Worm (Caenorhabditis elegans): Measurements from ENCODE around the gene clec-80.
A peak's percentile ranks its signal among the peaks of the same experiment; 100 is the strongest.

clec-80 gene

DNA sequence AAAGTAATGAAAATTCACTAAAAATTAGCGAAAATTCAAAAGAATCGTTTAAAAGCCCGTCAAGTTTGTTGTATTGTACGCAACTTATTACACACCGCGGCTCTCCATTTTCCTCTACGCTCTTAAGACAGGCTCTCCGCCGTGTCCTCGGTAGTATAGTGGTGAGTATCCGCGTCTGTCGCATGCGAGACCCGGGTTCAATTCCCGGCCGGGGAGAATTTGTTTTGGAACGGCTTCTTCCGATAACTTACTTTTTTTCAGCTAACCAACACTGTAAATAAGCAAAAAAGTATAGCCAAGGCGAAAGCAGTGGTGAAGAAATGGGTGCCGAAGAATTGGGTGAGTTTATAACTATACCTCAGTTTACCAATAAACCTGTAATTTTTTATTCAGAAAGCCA, 21.4 kb upstream of the clec-80 start:
- TF ChIP-seq M03D4.4 (tag; optimal IDR thresholded peaks at IDR 0.05) (peak; percentile 56), unc-120 (tag; optimal IDR thresholded peaks at IDR 0.05; ENCODE audit: poor library complexity, severe bottlenecking) (peak; percentile 25), sptf-1 (tag; optimal IDR thresholded peaks at IDR 0.05) (peak; percentile 51), ham-2 (GFP tag; optimal IDR thresholded peaks at IDR 0.05) (no peak), hlh-1 (tag; optimal IDR thresholded peaks at IDR 0.05) (no peak), tbx-8 (GFP tag; optimal IDR thresholded peaks at IDR 0.05) (peak; percentile 5), unc-39 (tag; optimal IDR thresholded peaks at IDR 0.05) (no peak), pha-4 (tag; optimal IDR thresholded peaks at IDR 0.05) (no peak), unc-62 (GFP tag; optimal IDR thresholded peaks at IDR 0.05) (no peak), ceh-43 (GFP tag; optimal IDR thresholded peaks at IDR 0.05) (peak; percentile 23), ceh-83 (GFP tag; optimal IDR thresholded peaks at IDR 0.05) (peak; percentile 63), elt-3 (tag; optimal IDR thresholded peaks at IDR 0.05) (no peak), lin-32 (GFP tag; optimal IDR thresholded peaks at IDR 0.05) (peak; percentile 14), lin-13 (tag; optimal IDR thresholded peaks at IDR 0.05) (no peak), sem-2 (GFP tag; optimal IDR thresholded peaks at IDR 0.05) (peak; percentile 39), mls-2 (tag; optimal IDR thresholded peaks at IDR 0.05) (peak; percentile 28), cnd-1 (tag; optimal IDR thresholded peaks at IDR 0.05) (peak; percentile 42)

DNA sequence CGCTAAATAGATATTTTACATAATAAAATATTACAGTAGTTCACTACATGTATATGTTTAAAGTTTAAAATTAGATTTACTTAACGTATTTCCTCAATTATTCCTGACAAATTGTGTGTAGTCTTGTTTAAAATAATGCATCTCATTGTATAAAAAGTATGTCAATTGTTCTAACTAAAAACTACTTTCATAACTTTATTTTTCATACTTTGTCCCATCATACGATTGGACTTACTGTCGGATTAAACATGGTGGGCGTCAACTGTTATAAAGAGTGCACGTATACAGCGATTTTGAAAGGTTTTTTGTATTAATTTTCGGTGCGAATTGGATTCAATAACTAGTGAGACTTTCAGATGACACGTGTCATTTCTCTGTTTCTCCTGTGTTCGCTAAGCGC, 19.9 kb upstream of the clec-80 start, which contains the start of gene Y54G2A.32:
Y54G2A.32 (plus strand) TSS at position 301 of the 400 bp plus-strand sequence.
- TF ChIP-seq mab-5 (tag; optimal IDR thresholded peaks at IDR 0.05): no peak
- TF ChIP-seq M03D4.4 (tag; optimal IDR thresholded peaks at IDR 0.05): no peak
- TF ChIP-seq drap-1 (GFP tag; optimal IDR thresholded peaks at IDR 0.05): no peak
- TF ChIP-seq zip-8 (tag; optimal IDR thresholded peaks at IDR 0.05): no peak
- no peak for TF ChIP-seq blmp-1 (tag; optimal IDR thresholded peaks at IDR 0.05)
- TF ChIP-seq elt-1 (tag; optimal IDR thresholded peaks at IDR 0.05; ENCODE audit: borderline replicate concordance, insufficient read depth): no peak
- TF ChIP-seq lin-13 (tag; optimal IDR thresholded peaks at IDR 0.05): no peak

DNA sequence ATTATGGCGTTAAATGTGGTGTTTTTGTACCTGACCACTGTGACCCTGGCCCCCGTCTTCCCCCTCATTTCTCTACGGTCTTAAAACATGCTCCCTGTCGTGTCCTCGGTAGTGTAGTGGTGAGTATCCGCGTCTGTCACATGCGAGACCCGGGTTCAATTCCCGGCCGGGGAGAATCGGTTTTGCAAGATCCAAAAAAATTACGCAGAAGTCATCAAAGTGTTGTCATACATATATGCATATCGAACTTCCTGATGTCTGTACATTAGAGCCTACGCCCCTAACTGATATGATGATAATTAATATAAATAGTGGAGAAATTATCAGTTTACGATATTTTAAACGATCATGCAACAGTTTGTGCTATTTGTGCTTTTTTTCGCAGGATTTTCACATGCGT, 18.0 kb upstream of the clec-80 start, which contains the start of gene Y54G2A.45:
Y54G2A.45 (plus strand) TSS at position 333 of the 400 bp plus-strand sequence.
- TF ChIP-seq sem-2 (GFP tag; optimal IDR thresholded peaks at IDR 0.05) (peak; percentile 58), ztf-11 (tag; optimal IDR thresholded peaks at IDR 0.05) (no peak), tbx-8 (GFP tag; optimal IDR thresholded peaks at IDR 0.05) (no peak), ceh-43 (GFP tag; optimal IDR thresholded peaks at IDR 0.05) (peak; percentile 7), nhr-12 (tag; optimal IDR thresholded peaks at IDR 0.05) (no peak), lin-13 (tag; optimal IDR thresholded peaks at IDR 0.05) (no peak), drap-1 (GFP tag; optimal IDR thresholded peaks at IDR 0.05) (peak; percentile 66), elt-3 (tag; optimal IDR thresholded peaks at IDR 0.05) (no peak), elt-1 (tag; optimal IDR thresholded peaks at IDR 0.05; ENCODE audit: borderline replicate concordance, insufficient read depth) (no peak), zip-8 (tag; optimal IDR thresholded peaks at IDR 0.05) (no peak), nhr-76 (tag; optimal IDR thresholded peaks at IDR 0.05) (no peak), hlh-1 (tag; optimal IDR thresholded peaks at IDR 0.05) (no peak), flh-1 (GFP tag; optimal IDR thresholded peaks at IDR 0.05) (peak; percentile 36), mep-1 (tag; optimal IDR thresholded peaks at IDR 0.05) (peak; percentile 36), nhr-2 (tag; optimal IDR thresholded peaks at IDR 0.05) (no peak), unc-62 (GFP tag; optimal IDR thresholded peaks at IDR 0.05) (no peak), cnd-1 (tag; optimal IDR thresholded peaks at IDR 0.05) (peak; percentile 78), ham-2 (GFP tag; optimal IDR thresholded peaks at IDR 0.05) (no peak), M03D4.4 (tag; optimal IDR thresholded peaks at IDR 0.05) (peak; percentile 76), ceh-83 (GFP tag; optimal IDR thresholded peaks at IDR 0.05) (peak; percentile 72), snpc-4 (tag; optimal IDR thresholded peaks at IDR 0.05) (no peak), bed-3 (GFP tag; optimal IDR thresholded peaks at IDR 0.05) (no peak), sptf-1 (tag; optimal IDR thresholded peaks at IDR 0.05) (peak; percentile 79), blmp-1 (tag; optimal IDR thresholded peaks at IDR 0.05) (no peak), ces-1 (GFP tag; optimal IDR thresholded peaks at IDR 0.05) (no peak), nhr-28 (tag; optimal IDR thresholded peaks at IDR 0.05) (no peak), mab-5 (tag; optimal IDR thresholded peaks at IDR 0.05) (no peak), lin-32 (GFP tag; optimal IDR thresholded peaks at IDR 0.05) (peak; percentile 28), nhr-237 (tag; optimal IDR thresholded peaks at IDR 0.05) (no peak), ceh-39 (tag; optimal IDR thresholded peaks at IDR 0.05) (no peak), unc-39 (tag; optimal IDR thresholded peaks at IDR 0.05) (no peak), mls-2 (tag; optimal IDR thresholded peaks at IDR 0.05) (peak; percentile 64), lsy-2 (tag; optimal IDR thresholded peaks at IDR 0.05) (no peak), pha-4 (tag; optimal IDR thresholded peaks at IDR 0.05) (no peak), unc-120 (tag; optimal IDR thresholded peaks at IDR 0.05; ENCODE audit: poor library complexity, severe bottlenecking) (peak; percentile 71)

All from whole organism, mixed stage, embryonic.